Worm (Caenorhabditis elegans) whole organism, L4/young adult: ENCODE measurements around the gene B0336.12.

Experiments used
- W03F9.2 ChIP-seq: fragments of 150-350 bp; optimal IDR thresholded peaks from 2 replicates; lab custom pipeline; 2014; ENCODE audit warnings: missing biosample characterization, missing genetic modification characterization
- dao-5 ChIP-seq: sonication (generic microtip); optimal IDR thresholded peaks from 2 replicates; lab custom pipeline; 2016; ENCODE audit warnings: missing genotype, missing genetic modification characterization, moderate library complexity, missing compliant biosample characterization
- him-1 ChIP-seq: sonication (generic microtip); optimal IDR thresholded peaks from 2 replicates; lab custom pipeline; 2016; ENCODE audit warnings: missing genotype, missing genetic modification reagents, missing genetic modification characterization, missing compliant biosample characterization

ce11 chrIII:5691826-5692225, 18.1 kb downstream of the B0336.12 start:
- TF ChIP-seq him-1 (tag; lab: Kevin White, UChicago) (no peak), dao-5 (tag; lab: Kevin White, UChicago) (no peak), W03F9.2 (no peak)
